Fruit fly (Drosophila melanogaster): Measurements from ENCODE around the gene CG12523.

DNA sequence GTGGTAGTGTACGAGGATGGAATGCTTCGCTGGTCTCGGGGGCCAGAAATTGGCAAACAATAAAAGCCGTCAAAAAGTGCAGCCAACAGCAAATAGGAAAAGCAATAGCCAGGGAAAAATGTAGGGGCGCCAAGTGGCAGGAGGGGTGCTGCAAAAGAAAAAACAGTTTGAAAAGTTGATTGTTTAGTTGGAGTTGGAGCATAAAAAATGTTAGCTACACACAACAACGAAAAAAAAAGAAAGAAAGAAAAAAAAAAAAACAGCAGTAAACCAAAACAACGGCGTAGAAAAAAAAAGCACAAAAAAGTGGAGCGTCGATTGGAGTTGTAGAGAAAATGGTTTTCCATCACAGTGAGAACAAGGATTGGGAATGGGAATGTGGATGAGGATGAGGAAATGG lies 8.4 kb upstream of the CG12523 start:
- TF ChIP-seq Sin3A (optimal IDR thresholded peaks at IDR 0.05) (no peak), psq (optimal IDR thresholded peaks at IDR 0.05) (no peak), h (optimal IDR thresholded peaks at IDR 0.05) (no peak), insv (optimal IDR thresholded peaks at IDR 0.05) (no peak)
